Worm (Caenorhabditis elegans): ENCODE measurements around the gene nhr-222.

nhr-222 gene

ce11 chrV:3585011-3585410 is 41.8 kb upstream of the nhr-222 start (continued):
- TF ChIP-seq rcor-1 (GFP tag; IDR thresholded peaks at IDR 0.05) (peak; percentile 68), tbp1 (GFP tag; optimal IDR thresholded peaks at IDR 0.05) (peak; percentile 47), ceh-100 (GFP tag; IDR thresholded peaks at IDR 0.05) (peak; percentile 33; the same call in 1 of the 2 replicates), Y53G8AR.9 (GFP tag; conservative IDR thresholded peaks at IDR 0.05) (peak; percentile 77), F22D6.2 (tag; optimal IDR thresholded peaks at IDR 0.05) (no peak)

ce11 chrV:3583622-3584021 is 40.4 kb upstream of the nhr-222 start:
- TF ChIP-seq aptf-2 (GFP tag; conservative IDR thresholded peaks at IDR 0.05) = no peak
- TF ChIP-seq ceh-40 (GFP tag; IDR thresholded peaks at IDR 0.05) = no peak
- no peak for TF ChIP-seq ztf-25 (GFP tag; IDR thresholded peaks at IDR 0.05)
- no peak for TF ChIP-seq mcd-1 (GFP tag; IDR thresholded peaks at IDR 0.05)
- TF ChIP-seq ztf-18 (tag; optimal IDR thresholded peaks at IDR 0.05) = no peak
- no peak for TF ChIP-seq lin-54 (GFP tag; optimal IDR thresholded peaks at IDR 0.05)
- TF ChIP-seq hlh-12 (tag; optimal IDR thresholded peaks at IDR 0.05) = no peak
- no peak for TF ChIP-seq F22D6.2 (tag; optimal IDR thresholded peaks at IDR 0.05)
- no peak for TF ChIP-seq dox-1 (GFP tag; IDR thresholded peaks at IDR 0.05)
- TF ChIP-seq fkh-3 (tag; optimal IDR thresholded peaks at IDR 0.05) = no peak
- no peak for TF ChIP-seq nhr-179 (tag; optimal IDR thresholded peaks at IDR 0.05)
- TF ChIP-seq Y95B8A.8 (GFP tag; IDR thresholded peaks at IDR 0.05) = no peak
- TF ChIP-seq bed-2 (GFP tag; IDR thresholded peaks at IDR 0.05) = no peak
- no peak for TF ChIP-seq unc-62 (GFP tag; optimal IDR thresholded peaks at IDR 0.05)
- no peak for TF ChIP-seq aptf-3 (GFP tag; IDR thresholded peaks at IDR 0.05)
- TF ChIP-seq unc-130 (GFP tag; optimal IDR thresholded peaks at IDR 0.05) = no peak
- no peak for TF ChIP-seq F23B12.7 (tag; optimal IDR thresholded peaks at IDR 0.05; ENCODE audit: insufficient read depth)

- TF ChIP-seq pbrm-1 (GFP tag; IDR thresholded peaks at IDR 0.05) (no peak), zfh-2 (GFP tag; conservative IDR thresholded peaks at IDR 0.05) (peak; percentile 59; the same call in 1 of the 2 replicates)
Observed at ce11 chrV:3582671-3583070, 39.4 kb upstream of the nhr-222 start.

DNA sequence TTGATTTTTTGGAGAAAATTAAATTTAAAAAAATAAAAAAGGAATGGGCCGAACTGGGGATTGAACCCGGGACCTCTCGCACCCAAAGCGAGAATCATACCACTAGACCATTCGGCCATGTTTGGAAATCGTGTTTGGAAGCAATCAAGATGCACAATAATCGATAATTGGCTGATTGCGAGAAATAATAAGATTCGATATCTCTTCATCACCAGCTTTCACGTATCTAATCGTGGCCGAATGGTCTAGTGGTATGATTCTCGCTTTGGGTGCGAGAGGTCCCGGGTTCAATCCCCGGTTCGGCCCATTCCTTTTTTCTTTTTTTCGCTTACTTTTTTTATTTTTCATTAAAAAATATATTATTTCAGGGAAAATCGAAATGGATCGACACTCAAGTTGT is 38.8 kb upstream of the nhr-222 start:
- 0 out of 2 replicates have a peak, but pooled peaks have one; percentile 25 for TF ChIP-seq nfya-2 (GFP tag; IDR thresholded peaks at IDR 0.05)
- TF ChIP-seq F23B12.7 (tag; optimal IDR thresholded peaks at IDR 0.05; ENCODE audit: insufficient read depth) = peak; percentile 61
- peak; percentile 43 for TF ChIP-seq lsl-1 (GFP tag; optimal IDR thresholded peaks at IDR 0.05)
- TF ChIP-seq rcor-1 (GFP tag; IDR thresholded peaks at IDR 0.05) = peak; percentile 45
- no peak for TF ChIP-seq ztf-18 (tag; optimal IDR thresholded peaks at IDR 0.05)
- peak; percentile 68 for TF ChIP-seq F49E8.2 (tag; optimal IDR thresholded peaks at IDR 0.05; ENCODE audit: insufficient read depth)
- peak; percentile 7; the same call in 1 of the 2 replicates for TF ChIP-seq pbrm-1 (GFP tag; IDR thresholded peaks at IDR 0.05)
- TF ChIP-seq K11D2.4 (GFP tag; IDR thresholded peaks at IDR 0.05) = no peak
- 0 out of 2 replicates have a peak, but pooled peaks have one; percentile 13 for TF ChIP-seq attf-6 (GFP tag; IDR thresholded peaks at IDR 0.05)
- 0 out of 2 replicates have a peak, but pooled peaks have one; percentile 13 for TF ChIP-seq F33H1.4 (GFP tag; IDR thresholded peaks at IDR 0.05)
- TF ChIP-seq snpc-3.4 (tag; optimal IDR thresholded peaks at IDR 0.05) = peak; percentile 62
- TF ChIP-seq T07F8.4 (tag; optimal IDR thresholded peaks at IDR 0.05) = peak; percentile 25
- peak; percentile 41; the same call in 1 of the 2 replicates for TF ChIP-seq hmg-1.2 (GFP tag; IDR thresholded peaks at IDR 0.05)
- TF ChIP-seq D2030.7 (GFP tag; IDR thresholded peaks at IDR 0.05) = peak; percentile 60
- TF ChIP-seq aptf-3 (GFP tag; IDR thresholded peaks at IDR 0.05) = 0 out of 2 replicates have a peak, but pooled peaks have one; percentile 21
- 0 out of 2 replicates have a peak, but pooled peaks have one; percentile 33 for TF ChIP-seq Y53G8AR.9 (GFP tag; conservative IDR thresholded peaks at IDR 0.05)
- TF ChIP-seq lin-54 (GFP tag; optimal IDR thresholded peaks at IDR 0.05) = peak; percentile 36
- peak; percentile 0 for TF ChIP-seq snpc-4 (GFP tag; optimal IDR thresholded peaks at IDR 0.05)
- peak in 2 of 4 experiments; percentile 4 to 14 for TF ChIP-seq snpc-4 (tag; optimal IDR thresholded peaks at IDR 0.05)
- peak; percentile 18 for TF ChIP-seq snpc-1.1 (tag; optimal IDR thresholded peaks at IDR 0.05; ENCODE audit: insufficient read depth)
- peak; percentile 54 for TF ChIP-seq die-1 (tag; optimal IDR thresholded peaks at IDR 0.05)
- peak in 1 of 2 experiments; percentile 35 for TF ChIP-seq rec-8 (tag; optimal IDR thresholded peaks at IDR 0.05)
- peak; percentile 31 for TF ChIP-seq snpc-1.3 (tag; optimal IDR thresholded peaks at IDR 0.05; ENCODE audit: insufficient read depth)
- TF ChIP-seq efl-1 (GFP tag; optimal IDR thresholded peaks at IDR 0.05) = no peak
- TF ChIP-seq B0336.3 (GFP tag; IDR thresholded peaks at IDR 0.05) = no peak
- peak; percentile 9 for TF ChIP-seq athp-1 (tag; optimal IDR thresholded peaks at IDR 0.05)
